Fruit fly (Drosophila melanogaster) whole organism, prepupa: ENCODE data around the gene Exd2.

ENCODE experiments used
- Blimp-1 ChIP-seq: fragments of 200-800 bp; sonication (Bioruptor generic); optimal IDR thresholded peaks from 3 replicates; lab custom pipeline; 2017; ENCODE audit warnings: missing biosample characterization, missing genetic modification characterization, mild to moderate bottlenecking, moderate library complexity, missing genetic modification reagents
- CG10631 ChIP-seq: fragments of 200-800 bp; sonication (Bioruptor generic); optimal IDR thresholded peaks from 2 replicates; lab custom pipeline; 2016; ENCODE audit warnings: missing biosample characterization, missing genetic modification characterization
- CG10669 ChIP-seq: fragments of 200-800 bp; sonication (Bioruptor generic); optimal IDR thresholded peaks from 3 replicates; lab custom pipeline; 2018; ENCODE audit warnings: missing biosample characterization, mild to moderate bottlenecking, missing genetic modification characterization, moderate library complexity
- CG11902 ChIP-seq: fragments of 200-800 bp; sonication (Bioruptor generic); optimal IDR thresholded peaks from 3 replicates; lab custom pipeline; 2016; ENCODE audit warnings: missing biosample characterization, missing genetic modification characterization
- CG15336 ChIP-seq: fragments of 200-800 bp; sonication (Bioruptor generic); IDR thresholded peaks from 2 replicates; pipeline ENCODE4 v1.3.6; 2022; ENCODE audit warnings: missing biosample characterization, missing genetic modification characterization
- CG16779 ChIP-seq: fragments of 200-800 bp; sonication (Bioruptor generic); optimal IDR thresholded peaks from 3 replicates; lab custom pipeline; 2017; ENCODE audit warnings: missing biosample characterization, mild to moderate bottlenecking, missing genetic modification characterization
- CG3032 ChIP-seq: fragments of 200-800 bp; optimal IDR thresholded peaks from 2 replicates; lab custom pipeline; 2019; ENCODE audit warnings: missing biosample characterization, mild to moderate bottlenecking, missing genetic modification characterization, moderate library complexity
- CG31627 ChIP-seq: fragments of 200-800 bp; sonication (Bioruptor generic); optimal IDR thresholded peaks from 3 replicates; lab custom pipeline; 2016; ENCODE audit warnings: missing biosample characterization, missing genetic modification characterization
- CG32006 ChIP-seq: fragments of 200-800 bp; sonication (Bioruptor generic); optimal IDR thresholded peaks from 3 replicates; lab custom pipeline; 2017; ENCODE audit warnings: missing biosample characterization, mild to moderate bottlenecking, missing genetic modification characterization
- CG34406 ChIP-seq: fragments of 200-800 bp; sonication (Bioruptor generic); optimal IDR thresholded peaks from 3 replicates; lab custom pipeline; 2016; ENCODE audit warnings: missing biosample characterization, missing genetic modification characterization
- CG3919 ChIP-seq: fragments of 200-800 bp; sonication (Bioruptor generic); optimal IDR thresholded peaks from 3 replicates; lab custom pipeline; 2016; ENCODE audit warnings: missing biosample characterization, missing genetic modification characterization
- CG4318 ChIP-seq: fragments of 200-800 bp; sonication (Bioruptor generic); optimal IDR thresholded peaks from 3 replicates; lab custom pipeline; 2017; ENCODE audit warnings: missing biosample characterization, mild to moderate bottlenecking, missing genetic modification characterization
- CG6163 ChIP-seq: fragments of 200-800 bp; sonication (Bioruptor generic); IDR thresholded peaks from 3 replicates; pipeline ENCODE4 v1.3.6; 2022; ENCODE audit warnings: missing biosample characterization, missing genetic modification characterization
- CG6276 ChIP-seq: fragments of 200-800 bp; sonication (Bioruptor generic); optimal IDR thresholded peaks from 2 replicates; lab custom pipeline; 2017; ENCODE audit warnings: missing biosample characterization, mild to moderate bottlenecking, missing genetic modification characterization
- CG6792 ChIP-seq: fragments of 200-800 bp; sonication (Bioruptor generic); optimal IDR thresholded peaks from 3 replicates; lab custom pipeline; 2016; ENCODE audit warnings: missing biosample characterization, missing genetic modification characterization
- CG6808 ChIP-seq: fragments of 200-800 bp; sonication (Bioruptor generic); optimal IDR thresholded peaks from 3 replicates; lab custom pipeline; 2017; ENCODE audit warnings: missing biosample characterization, missing genetic modification characterization, mild to moderate bottlenecking, moderate library complexity, missing genetic modification reagents
- CG6854 ChIP-seq: fragments of 200-800 bp; sonication (Bioruptor generic); optimal IDR thresholded peaks from 2 replicates; lab custom pipeline; 2017; ENCODE audit warnings: missing biosample characterization, mild to moderate bottlenecking, missing genetic modification characterization
- CG7368 ChIP-seq: fragments of 200-800 bp; sonication (Bioruptor generic); optimal IDR thresholded peaks from 3 replicates; lab custom pipeline; 2016; ENCODE audit warnings: missing biosample characterization, missing genetic modification characterization
- CG8119 ChIP-seq: fragments of 200-800 bp; sonication (Bioruptor generic); IDR thresholded peaks from 3 replicates; pipeline ENCODE4 v1.3.6; 2022; ENCODE audit warnings: missing biosample characterization, missing genetic modification characterization
- CG9139 ChIP-seq: fragments of 200-800 bp; sonication (Bioruptor generic); optimal IDR thresholded peaks from 3 replicates; lab custom pipeline; 2017; ENCODE audit warnings: missing biosample characterization, mild to moderate bottlenecking, missing genetic modification characterization
- Eip75B ChIP-seq: fragments of 200-800 bp; sonication (Bioruptor generic); optimal IDR thresholded peaks from 3 replicates; lab custom pipeline; 2016; ENCODE audit warnings: missing biosample characterization, missing genetic modification characterization
- Eip78C ChIP-seq: fragments of 200-800 bp; sonication (Bioruptor generic); peaks from one replicate; lab custom pipeline; 2016; ENCODE audit warnings: missing biosample characterization, missing genetic modification characterization
- Eip93F ChIP-seq: fragments of 200-800 bp; sonication (Bioruptor generic); optimal IDR thresholded peaks from 2 replicates; lab custom pipeline; 2016; ENCODE audit warnings: missing biosample characterization, mild to moderate bottlenecking, missing genetic modification characterization
- Ets21C ChIP-seq: fragments of 200-800 bp; sonication (Bioruptor generic); optimal IDR thresholded peaks from 3 replicates; lab custom pipeline; 2016; ENCODE audit warnings: missing biosample characterization, missing genetic modification characterization
- Gug ChIP-seq: fragments of 200-800 bp; sonication (Bioruptor generic); IDR thresholded peaks from 2 replicates; pipeline ENCODE4 v1.3.6; 2022; ENCODE audit warnings: missing biosample characterization, missing genetic modification characterization
- Hr38 ChIP-seq: sonication (Bioruptor generic); optimal IDR thresholded peaks from 2 replicates; lab custom pipeline; 2016; ENCODE audit warnings: missing biosample characterization, missing genetic modification characterization
- Hr39 ChIP-seq: fragments of 200-800 bp; sonication (Bioruptor generic); optimal IDR thresholded peaks from 2 replicates; lab custom pipeline; 2016; ENCODE audit warnings: missing biosample characterization, missing genetic modification characterization
- Hr4 ChIP-seq: fragments of 200-800 bp; sonication (Bioruptor generic); optimal IDR thresholded peaks from 3 replicates; lab custom pipeline; 2016; ENCODE audit warnings: missing biosample characterization, missing genetic modification characterization
- Lpt ChIP-seq: fragments of 200-800 bp; sonication (Bioruptor generic); optimal IDR thresholded peaks from 3 replicates; lab custom pipeline; 2016; ENCODE audit warnings: missing biosample characterization, missing genetic modification characterization
- Met ChIP-seq: fragments of 200-800 bp; sonication (Bioruptor generic); optimal IDR thresholded peaks from 3 replicates; lab custom pipeline; 2016; ENCODE audit warnings: missing biosample characterization, missing genetic modification characterization
- OdsH ChIP-seq: fragments of 200-800 bp; sonication (Bioruptor generic); optimal IDR thresholded peaks from 3 replicates; lab custom pipeline; 2016; ENCODE audit warnings: missing biosample characterization, missing genetic modification characterization
- Smox ChIP-seq: fragments of 200-800 bp; sonication (Bioruptor generic); optimal IDR thresholded peaks from 3 replicates; lab custom pipeline; 2016; ENCODE audit warnings: missing biosample characterization, missing genetic modification characterization
- Sox14 ChIP-seq: fragments of 200-800 bp; sonication (Bioruptor generic); optimal IDR thresholded peaks from 3 replicates; lab custom pipeline; 2016; ENCODE audit warnings: missing biosample characterization, missing genetic modification characterization
- Sox15 ChIP-seq: fragments of 200-800 bp; sonication (Bioruptor generic); optimal IDR thresholded peaks from 3 replicates; lab custom pipeline; 2016; ENCODE audit warnings: missing biosample characterization, missing genetic modification characterization
- achi ChIP-seq: fragments of 200-800 bp; sonication (Bioruptor generic); optimal IDR thresholded peaks from 3 replicates; lab custom pipeline; 2016; ENCODE audit warnings: missing biosample characterization, missing genetic modification characterization
- cyc ChIP-seq: fragments of 200-800 bp; sonication (Bioruptor generic); optimal IDR thresholded peaks from 3 replicates; lab custom pipeline; 2016; ENCODE audit warnings: missing biosample characterization, missing genetic modification characterization
- dac ChIP-seq: fragments of 200-800 bp; sonication (Bioruptor generic); optimal IDR thresholded peaks from 2 replicates; lab custom pipeline; 2017; ENCODE audit warnings: missing biosample characterization, mild to moderate bottlenecking, missing genetic modification characterization
- dsx ChIP-seq: fragments of 200-800 bp; optimal IDR thresholded peaks from 3 replicates; lab custom pipeline; 2019; ENCODE audit warnings: missing biosample characterization, mild to moderate bottlenecking, missing genetic modification characterization, moderate library complexity; ENCODE audit not compliant: poor library complexity, severe bottlenecking
- eg ChIP-seq: fragments of 200-800 bp; sonication (Bioruptor generic); IDR thresholded peaks from 3 replicates; pipeline ENCODE4 v1.3.6; 2022; ENCODE audit warnings: missing biosample characterization, missing genetic modification characterization
- esn ChIP-seq: fragments of 200-800 bp; sonication (Bioruptor generic); optimal IDR thresholded peaks from 2 replicates; lab custom pipeline; 2016; ENCODE audit warnings: missing biosample characterization, mild to moderate bottlenecking, missing genetic modification characterization, moderate library complexity
- fd59A ChIP-seq: fragments of 200-800 bp; sonication (Bioruptor generic); optimal IDR thresholded peaks from 2 replicates; lab custom pipeline; 2017; ENCODE audit warnings: missing biosample characterization, mild to moderate bottlenecking, missing genetic modification characterization, missing genetic modification reagents
- fd85E ChIP-seq: fragments of 200-800 bp; sonication (Bioruptor generic); optimal IDR thresholded peaks from 3 replicates; lab custom pipeline; 2016; ENCODE audit warnings: missing biosample characterization, missing genetic modification characterization
- fkh ChIP-seq: fragments of 200-800 bp; sonication (Bioruptor generic); optimal IDR thresholded peaks from 3 replicates; lab custom pipeline; 2017; ENCODE audit warnings: missing biosample characterization, mild to moderate bottlenecking, missing genetic modification characterization, moderate library complexity
- lz ChIP-seq: fragments of 200-800 bp; sonication (Bioruptor generic); optimal IDR thresholded peaks from 3 replicates; lab custom pipeline; 2016; ENCODE audit warnings: missing biosample characterization, missing genetic modification characterization
- net ChIP-seq: fragments of 200-800 bp; sonication (Bioruptor generic); optimal IDR thresholded peaks from 3 replicates; lab custom pipeline; 2016; ENCODE audit warnings: missing biosample characterization, missing genetic modification characterization
- pdm3 ChIP-seq: fragments of 200-800 bp; sonication (Bioruptor generic); optimal IDR thresholded peaks from 3 replicates; lab custom pipeline; 2016; ENCODE audit warnings: missing biosample characterization, missing genetic modification characterization
- salr ChIP-seq, 2 experiments: fragments of 200-800 bp; sonication (Bioruptor generic); optimal IDR thresholded peaks; 3 replicates each; lab custom pipeline; 2016 to 2018; ENCODE audit warnings: missing biosample characterization in 2 of 2, missing genetic modification characterization in 2 of 2, mild to moderate bottlenecking in 1 of 2
- spab ChIP-seq: fragments of 200-800 bp; sonication (Bioruptor generic); optimal IDR thresholded peaks from 2 replicates; lab custom pipeline; 2017; ENCODE audit warnings: missing biosample characterization, mild to moderate bottlenecking, missing genetic modification characterization, missing genetic modification reagents
- svp ChIP-seq: fragments of 200-800 bp; sonication (Bioruptor generic); peaks from one replicate; lab custom pipeline; 2016; ENCODE audit warnings: missing biosample characterization, missing genetic modification characterization
- topi ChIP-seq: fragments of 200-800 bp; sonication (Bioruptor generic); optimal IDR thresholded peaks from 3 replicates; lab custom pipeline; 2016; ENCODE audit warnings: missing biosample characterization, missing genetic modification characterization
- vri ChIP-seq: fragments of 200-800 bp; sonication (Bioruptor generic); optimal IDR thresholded peaks from 3 replicates; lab custom pipeline; 2016; ENCODE audit warnings: missing biosample characterization, mild to moderate bottlenecking, missing genetic modification characterization

The Exd2 gene

dm6 chr3R:11457286-11457685 is 21.8 kb upstream of the Exd2 start:
- TF ChIP-seq CG9139 (GFP tag; lab: Kevin White, UChicago): no peak
- TF ChIP-seq CG6163: 0 out of 3 replicates have a peak, but pooled peaks have one; percentile 14
- peak; percentile 94 for TF ChIP-seq svp (GFP tag; lab: Kevin White, UChicago)

dm6 chr3R:11456539-11456938 is 21.0 kb upstream of the Exd2 start:
- TF ChIP-seq CG9139 (GFP tag; lab: Kevin White, UChicago) (peak; percentile 29), Met (GFP tag; lab: Kevin White, UChicago) (peak; percentile 35), CG16779 (tag; lab: Kevin White, UChicago) (peak; percentile 15), Eip75B (GFP tag; lab: Kevin White, UChicago) (no peak), CG6163 (peak; percentile 75), CG32006 (peak; percentile 17), Ets21C (no peak), Sox14 (GFP tag; lab: Kevin White, UChicago) (no peak), Hr39 (GFP tag; lab: Kevin White, UChicago) (no peak), lz (GFP tag; lab: Kevin White, UChicago) (no peak), dsx (GFP tag; lab: Kevin White, UChicago) (peak; percentile 33), Hr4 (GFP tag; lab: Kevin White, UChicago) (no peak), CG15336 (GFP tag; lab: Robert Waterston, UW) (no peak), CG8119 (GFP tag; lab: Robert Waterston, UW) (no peak; the same call in 2 of the 3 replicates), fd85E (GFP tag; lab: Kevin White, UChicago) (no peak), Hr38 (no peak), OdsH (GFP tag; lab: Kevin White, UChicago) (no peak), achi (GFP tag; lab: Kevin White, UChicago) (no peak), CG6854 (GFP tag; lab: Kevin White, UChicago) (peak; percentile 46), CG34406 (GFP tag; lab: Kevin White, UChicago) (peak; percentile 30), spab (GFP tag; lab: Kevin White, UChicago) (peak; percentile 29), net (GFP tag; lab: Kevin White, UChicago) (peak; percentile 11), CG3919 (GFP tag; lab: Kevin White, UChicago) (peak; percentile 12), Lpt (GFP tag; lab: Kevin White, UChicago) (no peak), CG10669 (GFP tag; lab: Kevin White, UChicago) (peak; percentile 27), esn (GFP tag; lab: Kevin White, UChicago) (peak; percentile 43), Gug (GFP tag; lab: Robert Waterston, UW) (no peak), Smox (GFP tag; lab: Kevin White, UChicago) (peak; percentile 11), pdm3 (GFP tag; lab: Kevin White, UChicago) (peak; percentile 12), svp (GFP tag; lab: Kevin White, UChicago) (peak; percentile 74), Eip93F (GFP tag; lab: Kevin White, UChicago) (no peak), salr (GFP tag; optimal IDR thresholded peaks at IDR 0.05; lab: Kevin White, UChicago) (no peak), Sox15 (no peak), CG4318 (GFP tag; lab: Kevin White, UChicago) (no peak), CG11902 (GFP tag; lab: Kevin White, UChicago) (no peak), CG6808 (GFP tag; lab: Kevin White, UChicago) (peak; percentile 36), vri (GFP tag; lab: Kevin White, UChicago) (peak; percentile 63), Eip78C (GFP tag; lab: Kevin White, UChicago) (peak; percentile 74), eg (GFP tag; lab: Robert Waterston, UW) (no peak), CG10631 (no peak), CG3032 (tag; lab: Kevin White, UChicago) (peak; percentile 38), CG6792 (GFP tag; lab: Kevin White, UChicago) (peak; percentile 21), CG6276 (GFP tag; lab: Kevin White, UChicago) (no peak), fd59A (GFP tag; lab: Kevin White, UChicago) (no peak), fkh (GFP tag; lab: Kevin White, UChicago) (no peak), Blimp-1 (peak; percentile 17), cyc (GFP tag; lab: Kevin White, UChicago) (no peak), dac (no peak), CG7368 (GFP tag; lab: Kevin White, UChicago) (no peak), CG31627 (GFP tag; lab: Kevin White, UChicago) (no peak), topi (GFP tag; lab: Kevin White, UChicago) (no peak)
